Worm (Caenorhabditis elegans): ENCODE results near the gene T20F7.3.

DNA sequence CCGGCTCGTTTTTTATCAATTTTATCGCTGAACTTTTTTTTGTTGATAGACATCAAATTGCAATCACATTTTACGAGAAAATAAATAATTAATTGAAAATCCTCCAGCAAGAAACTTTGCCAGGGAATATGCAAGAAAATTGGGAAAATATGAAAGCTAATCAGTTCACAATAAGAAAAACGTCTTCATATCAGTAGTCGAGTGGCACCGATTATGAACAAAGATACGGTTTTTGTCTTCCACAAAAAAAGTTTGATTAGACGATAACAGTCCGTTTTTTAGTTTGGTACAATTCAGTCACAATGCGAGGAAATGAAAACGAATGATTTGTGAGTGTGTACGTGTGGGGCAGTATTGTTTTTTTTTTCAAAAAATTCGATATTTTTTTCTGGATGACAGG is 4.8 kb downstream of the T20F7.3 start:
- TF ChIP-seq him-1 (tag; optimal IDR thresholded peaks at IDR 0.05): no peak
- no peak for TF ChIP-seq dao-5 (tag; optimal IDR thresholded peaks at IDR 0.05)
